Worm (Caenorhabditis elegans) whole organism, early embryonic: ENCODE data around the gene T25D10.1.

Experiments used
- ama-1 ChIP-seq: fragments of 150-350 bp; optimal IDR thresholded peaks from 2 replicates; lab custom pipeline; 2014
- ceh-13 ChIP-seq: fragments of 200-800 bp; sonication (Bioruptor generic); optimal IDR thresholded peaks from 2 replicates; lab custom pipeline; 2018; ENCODE audit warnings: mild to moderate bottlenecking, missing genetic modification characterization, missing compliant biosample characterization
- flt-1 ChIP-seq: fragments of 200-800 bp; sonication (Bioruptor generic); IDR thresholded peaks from 2 replicates; pipeline ENCODE4 v1.3.6; 2022; ENCODE audit warnings: missing genetic modification characterization, missing compliant biosample characterization
- sea-1 ChIP-seq: fragments of 200-800 bp; sonication (Bioruptor generic); conservative IDR thresholded peaks from 2 replicates; pipeline ENCODE4 v1.3.6; 2022; ENCODE audit warnings: missing genetic modification characterization, missing compliant biosample characterization
- tbx-11 ChIP-seq: fragments of 200-800 bp; sonication (Bioruptor generic); IDR thresholded peaks from 2 replicates; pipeline ENCODE4 v1.3.6; 2022; ENCODE audit warnings: missing genetic modification characterization, missing compliant biosample characterization

- TF ChIP-seq flt-1 (GFP tag; lab: Robert Waterston, UW) (no peak), tbx-11 (GFP tag; lab: Robert Waterston, UW) (no peak), ama-1 (lab: Kevin White, UChicago) (no peak), sea-1 (GFP tag; lab: Robert Waterston, UW) (no peak), ceh-13 (GFP tag; lab: Kevin White, UChicago) (no peak)
Observed at ce11 chrII:6441128-6441527, 37.9 kb downstream of the T25D10.1 start, which contains the start of gene cutl-16.
